Fruit fly (Drosophila melanogaster) whole organism, wandering third instar larva: ENCODE measurements around the gene RpL30.

Experiments
- Abd-B ChIP-seq: fragments of >200 bp; optimal IDR thresholded peaks from 2 replicates; lab custom pipeline; 2017; ENCODE audit warnings: missing biosample characterization, missing genetic modification characterization
- CG32264 ChIP-seq: fragments of 200-800 bp; sonication (Bioruptor generic); optimal IDR thresholded peaks from 2 replicates; lab custom pipeline; 2016; ENCODE audit warnings: missing biosample characterization, missing genetic modification characterization
- CG9705 ChIP-seq: fragments of 200-800 bp; sonication (Bioruptor generic); optimal IDR thresholded peaks from 2 replicates; lab custom pipeline; 2018; ENCODE audit warnings: missing biosample characterization, mild to moderate bottlenecking, missing genetic modification characterization
- CrebA ChIP-seq: fragments of 200-800 bp; sonication (Bioruptor generic); optimal IDR thresholded peaks from 2 replicates; lab custom pipeline; 2016; ENCODE audit warnings: missing biosample characterization, mild to moderate bottlenecking, missing genetic modification characterization, borderline replicate concordance
- Dfd ChIP-seq: fragments of >200 bp; optimal IDR thresholded peaks from 2 replicates; lab custom pipeline; 2017; ENCODE audit warnings: missing biosample characterization, missing genetic modification characterization
- Dif ChIP-seq: fragments of 200-275, 200-300 bp; sonication (Bioruptor generic); optimal IDR thresholded peaks from 2 replicates; lab custom pipeline; 2018; ENCODE audit warnings: missing biosample characterization, missing genetic modification characterization; ENCODE audit not compliant: partially characterized antibody
- GATAd ChIP-seq: sonication (Bioruptor generic); optimal IDR thresholded peaks from 2 replicates; lab custom pipeline; 2016; ENCODE audit warnings: missing biosample characterization, missing genetic modification characterization
- HLH106 ChIP-seq: fragments of 200-800 bp; optimal IDR thresholded peaks from 3 replicates; lab custom pipeline; 2019; ENCODE audit warnings: missing biosample characterization, mild to moderate bottlenecking, missing genetic modification characterization, moderate library complexity
- Hnf4 ChIP-seq: fragments of 200-800 bp; sonication (Bioruptor generic); optimal IDR thresholded peaks from 2 replicates; lab custom pipeline; 2016; ENCODE audit warnings: missing biosample characterization, mild to moderate bottlenecking, missing genetic modification characterization
- Hr83 ChIP-seq: fragments of 200-300 bp; sonication (Bioruptor generic); optimal IDR thresholded peaks from 2 replicates; lab custom pipeline; 2016; ENCODE audit warnings: missing biosample characterization, mild to moderate bottlenecking, missing genetic modification characterization, moderate library complexity; ENCODE audit not compliant: poor library complexity, severe bottlenecking
- Jra ChIP-seq: sonication (Bioruptor generic); optimal IDR thresholded peaks from 2 replicates; lab custom pipeline; 2016; ENCODE audit warnings: missing biosample characterization, missing genetic modification characterization
- Mio ChIP-seq: sonication (Bioruptor generic); optimal IDR thresholded peaks from 2 replicates; lab custom pipeline; 2016; ENCODE audit warnings: missing biosample characterization, missing genetic modification characterization
- Myc ChIP-seq: fragments of >200 bp; optimal IDR thresholded peaks from 2 replicates; lab custom pipeline; 2017
- N ChIP-seq: fragments of >200 bp; optimal IDR thresholded peaks from 2 replicates; lab custom pipeline; 2018; ENCODE audit warnings: missing biosample characterization, missing external identifiers, missing genetic modification characterization
- Rel ChIP-seq, 2 experiments: fragments of 200-800 bp; sonication (Bioruptor generic) in 1 of 2; optimal IDR thresholded peaks; 2 replicates in 1 of 2; 3 replicates in 1 of 2; lab custom pipeline; 2016 to 2019; ENCODE audit warnings: mild to moderate bottlenecking in 2 of 2, missing biosample characterization in 2 of 2, missing genetic modification characterization in 2 of 2, moderate library complexity in 1 of 2
- Sp1 ChIP-seq: fragments of 200-800 bp; sonication (Bioruptor generic); optimal IDR thresholded peaks from 3 replicates; lab custom pipeline; 2019; ENCODE audit warnings: missing biosample characterization, mild to moderate bottlenecking, missing genetic modification characterization, moderate library complexity
- Vsx2 ChIP-seq: fragments of 200-300, 225-300 bp; sonication (Bioruptor generic); optimal IDR thresholded peaks from 2 replicates; lab custom pipeline; 2018; ENCODE audit warnings: missing biosample characterization, missing genetic modification characterization; ENCODE audit not compliant: partially characterized antibody
- brk ChIP-seq: fragments of 200-800 bp; sonication (Bioruptor generic); optimal IDR thresholded peaks from 2 replicates; lab custom pipeline; 2016; ENCODE audit warnings: missing biosample characterization, mild to moderate bottlenecking, missing genetic modification characterization
- dl ChIP-seq, 2 experiments: fragments of 175-275, 200-275 bp in 1 of 2; fragments of 200-275 bp in 1 of 2; sonication (Bioruptor generic); optimal IDR thresholded peaks; lab custom pipeline; 2018; ENCODE audit warnings: mild to moderate bottlenecking in 2 of 2, missing biosample characterization in 2 of 2, missing genetic modification characterization in 2 of 2, moderate library complexity in 2 of 2; ENCODE audit not compliant: partially characterized antibody in 2 of 2, insufficient read depth in 1 of 2
- dsf ChIP-seq: sonication (Bioruptor generic); optimal IDR thresholded peaks from 2 replicates; lab custom pipeline; 2016; ENCODE audit warnings: missing biosample characterization, missing genetic modification characterization, borderline replicate concordance
- ey ChIP-seq: fragments of 200-800 bp; sonication (Bioruptor generic); optimal IDR thresholded peaks from 2 replicates; lab custom pipeline; 2016; ENCODE audit warnings: missing biosample characterization, missing genetic modification characterization
- foxo ChIP-seq, 2 experiments: fragments of 200-800 bp; sonication (Bioruptor generic); optimal IDR thresholded peaks; 2 replicates in 1 of 2; 3 replicates in 1 of 2; lab custom pipeline; 2016 to 2017; ENCODE audit warnings: missing biosample characterization in 2 of 2, missing genetic modification characterization in 2 of 2
- h ChIP-seq: fragments of 200-800 bp; sonication (Bioruptor generic); optimal IDR thresholded peaks from 3 replicates; lab custom pipeline; 2016; ENCODE audit warnings: missing biosample characterization, mild to moderate bottlenecking, missing genetic modification characterization
- lola ChIP-seq: fragments of >200 bp; optimal IDR thresholded peaks from 2 replicates; lab custom pipeline; 2017; ENCODE audit warnings: missing biosample characterization, missing genetic modification characterization
- pan ChIP-seq: fragments of >200 bp; optimal IDR thresholded peaks from 2 replicates; lab custom pipeline; 2017
- psq ChIP-seq: fragments of 200-800 bp; sonication (Bioruptor generic); optimal IDR thresholded peaks from 3 replicates; lab custom pipeline; 2017; ENCODE audit warnings: missing biosample characterization, mild to moderate bottlenecking, missing genetic modification characterization, moderate library complexity
- rgr ChIP-seq: fragments of 200-800 bp; sonication (Bioruptor generic); optimal IDR thresholded peaks from 3 replicates; lab custom pipeline; 2016; ENCODE audit warnings: missing biosample characterization, mild to moderate bottlenecking, missing genetic modification characterization
- sage ChIP-seq: fragments of 200-800 bp; sonication (Bioruptor generic); optimal IDR thresholded peaks from 2 replicates; lab custom pipeline; 2016; ENCODE audit warnings: missing biosample characterization, mild to moderate bottlenecking, missing genetic modification characterization
- sv ChIP-seq: fragments of 200-800 bp; sonication (Bioruptor generic); optimal IDR thresholded peaks from 3 replicates; lab custom pipeline; 2016; ENCODE audit warnings: missing biosample characterization, missing genetic modification characterization
- tai ChIP-seq: sonication (Bioruptor generic); optimal IDR thresholded peaks from 2 replicates; lab custom pipeline; 2016; ENCODE audit warnings: missing biosample characterization, missing genetic modification characterization
- woc ChIP-seq: sonication (Bioruptor generic); optimal IDR thresholded peaks from 2 replicates; lab custom pipeline; 2016; ENCODE audit warnings: missing biosample characterization, mild to moderate bottlenecking, missing genetic modification characterization

Gene RpL30

dm6 chr2L:19034213-19034929 is 25.3 kb upstream of the RpL30 start, which contains the start of the genes mib2 and CG31800:
TSS of gene mib2 (plus strand) at chr2L:19034444.
TSS of gene CG31800 (minus strand) at chr2L:19034576.
- no peak for TF ChIP-seq dsf (GFP tag; lab: Kevin White, UChicago)
- TF ChIP-seq Hnf4 (GFP tag; lab: Kevin White, UChicago): no peak
- TF ChIP-seq psq (GFP tag; lab: Kevin White, UChicago): no peak
- TF ChIP-seq ey (GFP tag; lab: Kevin White, UChicago): no peak
- TF ChIP-seq h (GFP tag; lab: Kevin White, UChicago): peak; percentile 19
- TF ChIP-seq tai (GFP tag; lab: Kevin White, UChicago): no peak
- TF ChIP-seq Abd-B: no peak
- no peak for TF ChIP-seq CrebA (GFP tag; lab: Kevin White, UChicago)
- TF ChIP-seq Sp1 (GFP tag; lab: Kevin White, UChicago): no peak
- no peak for TF ChIP-seq Mio
- no peak for TF ChIP-seq sv
- no peak for TF ChIP-seq Vsx2 (GFP tag; lab: Kevin White, UChicago)
- TF ChIP-seq woc: no peak
- TF ChIP-seq Dif (GFP tag; lab: Kevin White, UChicago): no peak
- TF ChIP-seq rgr (GFP tag; lab: Kevin White, UChicago): peak; percentile 18
- TF ChIP-seq CG32264 (GFP tag; lab: Kevin White, UChicago): no peak
- no peak for TF ChIP-seq CG9705 (GFP tag; lab: Kevin White, UChicago)
- peak; percentile 6 for TF ChIP-seq HLH106 (tag; lab: Kevin White, UChicago)
- TF ChIP-seq pan (lab: Kevin White, UChicago): no peak
- no peak for TF ChIP-seq N (GFP tag; lab: Kevin White, UChicago)
- TF ChIP-seq Rel (GFP tag; optimal IDR thresholded peaks at IDR 0.05; lab: Kevin White, UChicago): no peak
- peak; percentile 25 for TF ChIP-seq Rel (tag; optimal IDR thresholded peaks at IDR 0.05; lab: Kevin White, UChicago)
- no peak for TF ChIP-seq lola
- no peak for TF ChIP-seq Dfd (GFP tag; lab: Kevin White, UChicago)
- TF ChIP-seq Hr83 (GFP tag; lab: Kevin White, UChicago): peak; percentile 26
- TF ChIP-seq foxo (GFP tag; optimal IDR thresholded peaks at IDR 0.05; lab: Kevin White, UChicago): peak in 1 of 2 experiments; percentile 23
- no peak for TF ChIP-seq Myc (lab: Kevin White, UChicago)
- peak; percentile 10 for TF ChIP-seq Jra
- TF ChIP-seq GATAd (GFP tag; lab: Kevin White, UChicago): no peak
- no peak for TF ChIP-seq dl (GFP tag; optimal IDR thresholded peaks at IDR 0.05; lab: Kevin White, UChicago; ENCODE audit: insufficient read depth in 1 of 2, partially characterized antibody in 2 of 2)
- TF ChIP-seq brk (GFP tag; lab: Kevin White, UChicago): no peak
- TF ChIP-seq, all 38 proteins: peak for 7

dm6 chr2L:19033288-19033687 is 24.2 kb upstream of the RpL30 start, which contains the start of gene hook:
TSS of gene hook (minus strand) at chr2L:19033498.
- TF ChIP-seq h (GFP tag; lab: Kevin White, UChicago) (no peak), sage (GFP tag; lab: Kevin White, UChicago) (peak; percentile 23), CG32264 (GFP tag; lab: Kevin White, UChicago) (no peak)

- TF ChIP-seq psq (GFP tag; lab: Kevin White, UChicago): no peak
- peak; percentile 89 for TF ChIP-seq Dfd (GFP tag; lab: Kevin White, UChicago)
These were observed 18.3 kb upstream of the RpL30 start, which contains the start of gene Sidpn for dm6 chr2L:19027246-19027886. TSS of gene Sidpn (plus strand) at chr2L:19027710.
